Worm (Caenorhabditis elegans) whole organism, L3 larva: Measurements from ENCODE around the gene Y48A6C.4.
"Not testable (repeated sequence)": the region's sequence is repeated elsewhere in the genome, so short reads cannot be mapped to it uniquely, and the experiment has no call there.

Source experiments
- fos-1 ChIP-seq: fragments of 150-350 bp; optimal IDR thresholded peaks from 2 replicates; lab custom pipeline; 2014; ENCODE audit warnings: missing biosample characterization, missing genetic modification characterization
- nhr-28 ChIP-seq: fragments of 150-350 bp; optimal IDR thresholded peaks from 2 replicates; lab custom pipeline; 2014; ENCODE audit warnings: missing biosample characterization, missing genetic modification characterization
- ztf-4 ChIP-seq: fragments of 150-350 bp; optimal IDR thresholded peaks from 2 replicates; lab custom pipeline; 2014; ENCODE audit warnings: missing biosample characterization, missing genetic modification characterization

- TF ChIP-seq nhr-28; ztf-4 (tag; lab: Kevin White, UChicago); fos-1 (tag; lab: Kevin White, UChicago): not testable (repeated sequence)
Measured at ce11 chrIII:11131475-11131874, 11.9 kb downstream of the Y48A6C.4 start, which contains the start of gene pha-1.
